Fruit fly (Drosophila melanogaster) whole organism, pupa: ENCODE measurements around the gene Nepl11.

Experiments
- CG10348 ChIP-seq: fragments of 200-800 bp; sonication (Bioruptor generic); IDR thresholded peaks from 2 replicates; pipeline ENCODE4 v1.3.6; 2022; ENCODE audit warnings: missing biosample characterization, missing genetic modification characterization
- CG12605 ChIP-seq: fragments of 200-800 bp; sonication (Bioruptor generic); IDR thresholded peaks from 2 replicates; pipeline ENCODE4 v1.3.6; 2022; ENCODE audit warnings: missing biosample characterization, missing genetic modification characterization
- CG13204 ChIP-seq: fragments of 200-800 bp; sonication (Bioruptor generic); optimal IDR thresholded peaks from 2 replicates; lab custom pipeline; 2018; ENCODE audit warnings: missing biosample characterization, mild to moderate bottlenecking, missing genetic modification characterization, moderate library complexity
- CG14655 ChIP-seq: fragments of 200-800 bp; sonication (Bioruptor generic); optimal IDR thresholded peaks from 3 replicates; lab custom pipeline; 2017; ENCODE audit warnings: mild to moderate bottlenecking, missing biosample characterization, missing genetic modification reagents, missing genetic modification characterization
- CG15710 ChIP-seq: fragments of 200-800 bp; sonication (Bioruptor generic); optimal IDR thresholded peaks from 2 replicates; lab custom pipeline; 2018; ENCODE audit warnings: missing biosample characterization, mild to moderate bottlenecking, missing genetic modification characterization, moderate library complexity
- CG17806 ChIP-seq: fragments of 200-800 bp; sonication (Bioruptor generic); optimal IDR thresholded peaks from 2 replicates; lab custom pipeline; 2018; ENCODE audit warnings: missing biosample characterization, mild to moderate bottlenecking, missing genetic modification characterization, moderate library complexity
- CG32121 ChIP-seq: fragments of 200-800 bp; sonication (Bioruptor generic); IDR thresholded peaks from 2 replicates; pipeline ENCODE4 v1.3.6; 2022; ENCODE audit warnings: missing biosample characterization, missing genetic modification characterization
- CG34367 ChIP-seq: fragments of 200-800 bp; sonication (Bioruptor generic); optimal IDR thresholded peaks from 2 replicates; lab custom pipeline; 2018; ENCODE audit warnings: missing biosample characterization, mild to moderate bottlenecking, missing genetic modification characterization
- CG4496 ChIP-seq: fragments of 200-800 bp; sonication (Bioruptor generic); IDR thresholded peaks from 3 replicates; pipeline ENCODE4 v1.3.6; 2022; ENCODE audit warnings: missing biosample characterization, missing genetic modification characterization
- CG8159 ChIP-seq: fragments of 200-800 bp; sonication (Bioruptor generic); optimal IDR thresholded peaks from 3 replicates; lab custom pipeline; 2018; ENCODE audit warnings: missing biosample characterization, mild to moderate bottlenecking, missing genetic modification characterization, moderate library complexity
- CG8301 ChIP-seq: fragments of 200-800 bp; sonication (Bioruptor generic); optimal IDR thresholded peaks from 2 replicates; lab custom pipeline; 2018; ENCODE audit warnings: missing biosample characterization, mild to moderate bottlenecking, missing genetic modification characterization
- CG9948 ChIP-seq: fragments of 200-800 bp; sonication (Bioruptor generic); optimal IDR thresholded peaks from 2 replicates; lab custom pipeline; 2018; ENCODE audit warnings: missing biosample characterization, mild to moderate bottlenecking, missing genetic modification characterization, moderate library complexity
- D1 ChIP-seq: fragments of 200-800 bp; sonication (Bioruptor generic); optimal IDR thresholded peaks from 2 replicates; lab custom pipeline; 2018; ENCODE audit warnings: missing biosample characterization, mild to moderate bottlenecking, missing genetic modification characterization, moderate library complexity
- EcR ChIP-seq: fragments of 200-800 bp; sonication (Bioruptor generic); optimal IDR thresholded peaks from 3 replicates; lab custom pipeline; 2019; ENCODE audit warnings: missing biosample characterization, missing genetic modification characterization, mild to moderate bottlenecking, moderate library complexity, missing genetic modification reagents
- Ets98B ChIP-seq: fragments of 200-800 bp; sonication (Bioruptor generic); IDR thresholded peaks from 2 replicates; pipeline ENCODE4 v1.3.6; 2022; ENCODE audit warnings: missing biosample characterization, missing genetic modification characterization
- Pif1A ChIP-seq: fragments of 200-800 bp; sonication (Bioruptor generic); optimal IDR thresholded peaks from 3 replicates; lab custom pipeline; 2016; ENCODE audit warnings: missing biosample characterization, missing genetic modification characterization
- Pif1B ChIP-seq: fragments of 200-800 bp; sonication (Bioruptor generic); optimal IDR thresholded peaks from 3 replicates; lab custom pipeline; 2016; ENCODE audit warnings: missing biosample characterization, missing genetic modification characterization
- Snoo ChIP-seq: fragments of 200-800 bp; sonication (Bioruptor generic); optimal IDR thresholded peaks from 3 replicates; lab custom pipeline; 2017; ENCODE audit warnings: missing biosample characterization, mild to moderate bottlenecking, missing genetic modification characterization, inconsistent platforms
- fd96Ca ChIP-seq: fragments of 200-800 bp; sonication (Bioruptor generic); IDR thresholded peaks from 3 replicates; pipeline ENCODE4 v1.3.6; 2022; ENCODE audit warnings: missing biosample characterization, missing genetic modification characterization
- gl ChIP-seq: fragments of 200-800 bp; sonication (Bioruptor generic); optimal IDR thresholded peaks from 2 replicates; lab custom pipeline; 2018; ENCODE audit warnings: missing biosample characterization, mild to moderate bottlenecking, missing genetic modification characterization
- rn ChIP-seq: fragments of 200-800 bp; sonication (Bioruptor generic); IDR thresholded peaks from 2 replicates; pipeline ENCODE4 v1.3.6; 2022; ENCODE audit warnings: missing biosample characterization, missing genetic modification characterization

The Nepl11 gene

dm6 chr3R:4308708-4309107 lies 14.1 kb upstream of the Nepl11 start:
- TF ChIP-seq CG8301 (tag; lab: Kevin White, UChicago) (no peak), CG15710 (tag; lab: Kevin White, UChicago) (no peak), CG12605 (GFP tag; lab: Robert Waterston, UW) (no peak), Ets98B (no peak), D1 (tag; lab: Kevin White, UChicago) (no peak), Snoo (tag; lab: Kevin White, UChicago) (no peak), fd96Ca (GFP tag; lab: Robert Waterston, UW) (no peak), rn (GFP tag; lab: Robert Waterston, UW) (no peak), CG14655 (GFP tag; lab: Kevin White, UChicago) (no peak), CG9948 (tag; lab: Kevin White, UChicago) (no peak), gl (tag; lab: Kevin White, UChicago) (no peak), Pif1B (GFP tag; lab: Kevin White, UChicago) (no peak), CG32121 (GFP tag; lab: Robert Waterston, UW) (no peak), EcR (GFP tag; lab: Kevin White, UChicago) (no peak), CG17806 (tag; lab: Kevin White, UChicago) (no peak), CG34367 (no peak)

dm6 chr3R:4307664-4308416 lies 13.2 kb upstream of the Nepl11 start, which contains the start of gene MP1:
Gene MP1, plus strand, starts transcription at chr3R:4307908.
- no peak for TF ChIP-seq Pif1A (GFP tag; lab: Kevin White, UChicago)
- TF ChIP-seq CG8301 (tag; lab: Kevin White, UChicago) = no peak
- peak; percentile 34 for TF ChIP-seq gl (tag; lab: Kevin White, UChicago)
- TF ChIP-seq EcR (GFP tag; lab: Kevin White, UChicago) = peak; percentile 80
- TF ChIP-seq Ets98B = no peak; the same call in 1 of the 2 replicates
- no peak for TF ChIP-seq CG13204 (GFP tag; lab: Kevin White, UChicago)
- peak; percentile 11 for TF ChIP-seq CG8159 (tag; lab: Kevin White, UChicago)
- TF ChIP-seq Pif1B (GFP tag; lab: Kevin White, UChicago) = no peak
- no peak for TF ChIP-seq D1 (tag; lab: Kevin White, UChicago)
- TF ChIP-seq CG34367 = no peak
- TF ChIP-seq CG14655 (GFP tag; lab: Kevin White, UChicago) = no peak
- TF ChIP-seq Snoo (tag; lab: Kevin White, UChicago) = peak; percentile 23
- no peak for TF ChIP-seq rn (GFP tag; lab: Robert Waterston, UW)
- no peak for TF ChIP-seq CG15710 (tag; lab: Kevin White, UChicago)
- TF ChIP-seq CG10348 (GFP tag; lab: Robert Waterston, UW) = no peak
- no peak for TF ChIP-seq CG32121 (GFP tag; lab: Robert Waterston, UW)
- TF ChIP-seq fd96Ca (GFP tag; lab: Robert Waterston, UW) = no peak
- no peak for TF ChIP-seq CG9948 (tag; lab: Kevin White, UChicago)
- no peak for TF ChIP-seq CG17806 (tag; lab: Kevin White, UChicago)
- no peak for TF ChIP-seq CG4496 (GFP tag; lab: Robert Waterston, UW)
- 0 out of 2 replicates have a peak, but pooled peaks have one; percentile 41 for TF ChIP-seq CG12605 (GFP tag; lab: Robert Waterston, UW)

- TF ChIP-seq CG9948 (tag; lab: Kevin White, UChicago) (no peak), CG8301 (tag; lab: Kevin White, UChicago) (no peak), CG14655 (GFP tag; lab: Kevin White, UChicago) (no peak), EcR (GFP tag; lab: Kevin White, UChicago) (no peak), Pif1A (GFP tag; lab: Kevin White, UChicago) (no peak), CG15710 (tag; lab: Kevin White, UChicago) (no peak), fd96Ca (GFP tag; lab: Robert Waterston, UW) (no peak), CG4496 (GFP tag; lab: Robert Waterston, UW) (no peak), Ets98B (no peak), Pif1B (GFP tag; lab: Kevin White, UChicago) (no peak), CG13204 (GFP tag; lab: Kevin White, UChicago) (no peak), CG34367 (no peak), CG32121 (GFP tag; lab: Robert Waterston, UW) (no peak), D1 (tag; lab: Kevin White, UChicago) (no peak), CG8159 (tag; lab: Kevin White, UChicago) (no peak), gl (tag; lab: Kevin White, UChicago) (no peak)
Observed at dm6 chr3R:4301485-4301884, 6.8 kb upstream of the Nepl11 start.

dm6 chr3R:4292185-4292584 lies 2.5 kb downstream of the Nepl11 start:
- no peak for TF ChIP-seq CG32121 (GFP tag; lab: Robert Waterston, UW)
- TF ChIP-seq CG15710 (tag; lab: Kevin White, UChicago) = no peak
- TF ChIP-seq Ets98B = no peak
- no peak for TF ChIP-seq D1 (tag; lab: Kevin White, UChicago)
- no peak for TF ChIP-seq CG4496 (GFP tag; lab: Robert Waterston, UW)
- TF ChIP-seq gl (tag; lab: Kevin White, UChicago) = no peak
- TF ChIP-seq CG8301 (tag; lab: Kevin White, UChicago) = no peak
- no peak for TF ChIP-seq CG17806 (tag; lab: Kevin White, UChicago)
- no peak for TF ChIP-seq CG12605 (GFP tag; lab: Robert Waterston, UW)
- TF ChIP-seq CG13204 (GFP tag; lab: Kevin White, UChicago) = no peak
- TF ChIP-seq CG14655 (GFP tag; lab: Kevin White, UChicago) = no peak
- no peak for TF ChIP-seq EcR (GFP tag; lab: Kevin White, UChicago)
- no peak for TF ChIP-seq Pif1A (GFP tag; lab: Kevin White, UChicago)
- TF ChIP-seq rn (GFP tag; lab: Robert Waterston, UW) = no peak
- no peak for TF ChIP-seq Snoo (tag; lab: Kevin White, UChicago)
- TF ChIP-seq CG34367 = no peak
- TF ChIP-seq CG8159 (tag; lab: Kevin White, UChicago) = no peak
- no peak for TF ChIP-seq CG10348 (GFP tag; lab: Robert Waterston, UW)
- TF ChIP-seq, all 21 proteins: peak for 0
